Fruit fly (Drosophila melanogaster): ENCODE results near the gene CG13000.
A peak's percentile ranks its signal among the peaks of the same experiment; 100 is the strongest.

CG13000 gene

dm6 chrX:16909886-16910285 is 38.4 kb downstream of the CG13000 start:
- TF ChIP-seq Hr39 (GFP tag; optimal IDR thresholded peaks at IDR 0.05) (no peak), CG8319 (GFP tag; optimal IDR thresholded peaks at IDR 0.05) (no peak), Sox102F (GFP tag; optimal IDR thresholded peaks at IDR 0.05) (no peak), CG6276 (GFP tag; optimal IDR thresholded peaks at IDR 0.05) (no peak), OdsH (GFP tag; optimal IDR thresholded peaks at IDR 0.05) (no peak), dsx (GFP tag; optimal IDR thresholded peaks at IDR 0.05; ENCODE audit: poor library complexity, severe bottlenecking) (no peak), fkh (GFP tag; optimal IDR thresholded peaks at IDR 0.05) (no peak), Eip93F (GFP tag; optimal IDR thresholded peaks at IDR 0.05) (no peak), fd59A (GFP tag; optimal IDR thresholded peaks at IDR 0.05) (no peak), vri (GFP tag; optimal IDR thresholded peaks at IDR 0.05) (no peak), Hr38 (GFP tag; optimal IDR thresholded peaks at IDR 0.05) (no peak), CG6163 (GFP tag; IDR thresholded peaks at IDR 0.05) (no peak), cyc (GFP tag; optimal IDR thresholded peaks at IDR 0.05) (no peak), svp (GFP tag) (no peak)

- TF ChIP-seq Hr39 (GFP tag; optimal IDR thresholded peaks at IDR 0.05) (no peak), fkh (GFP tag; optimal IDR thresholded peaks at IDR 0.05) (peak; percentile 54), svp (GFP tag) (peak; percentile 41)
These were observed 39.0 kb downstream of the CG13000 start for dm6 chrX:16909297-16909696.

dm6 chrX:16907675-16908074 is 40.6 kb downstream of the CG13000 start:
- TF ChIP-seq fd85E (GFP tag; optimal IDR thresholded peaks at IDR 0.05) (no peak), esn (GFP tag; optimal IDR thresholded peaks at IDR 0.05) (no peak), Ets96B (tag; optimal IDR thresholded peaks at IDR 0.05) (no peak), CG34406 (GFP tag; optimal IDR thresholded peaks at IDR 0.05) (no peak), CG10669 (GFP tag; optimal IDR thresholded peaks at IDR 0.05) (no peak), CG15336 (GFP tag; IDR thresholded peaks at IDR 0.05) (no peak), CG11762 (GFP tag; optimal IDR thresholded peaks at IDR 0.05; ENCODE audit: insufficient read depth) (no peak), spab (GFP tag; optimal IDR thresholded peaks at IDR 0.05) (no peak), CG6854 (GFP tag; optimal IDR thresholded peaks at IDR 0.05) (no peak), CG31627 (GFP tag; optimal IDR thresholded peaks at IDR 0.05) (no peak), dsx (GFP tag; optimal IDR thresholded peaks at IDR 0.05; ENCODE audit: poor library complexity, severe bottlenecking) (no peak), Hr38 (GFP tag; optimal IDR thresholded peaks at IDR 0.05) (no peak)

- TF ChIP-seq Eip78C (GFP tag) (peak; percentile 55), fkh (GFP tag; optimal IDR thresholded peaks at IDR 0.05) (peak; percentile 9), OdsH (GFP tag; optimal IDR thresholded peaks at IDR 0.05) (no peak), Sox102F (GFP tag; optimal IDR thresholded peaks at IDR 0.05) (no peak)
These were observed 41.3 kb downstream of the CG13000 start for dm6 chrX:16907009-16907408.

- TF ChIP-seq Eip78C (GFP tag) (peak; percentile 57), fd59A (GFP tag; optimal IDR thresholded peaks at IDR 0.05) (no peak), Hr39 (GFP tag; optimal IDR thresholded peaks at IDR 0.05) (no peak), dsx (GFP tag; optimal IDR thresholded peaks at IDR 0.05; ENCODE audit: poor library complexity, severe bottlenecking) (peak; percentile 14), CG10669 (GFP tag; optimal IDR thresholded peaks at IDR 0.05) (peak; percentile 21), CG6163 (GFP tag; IDR thresholded peaks at IDR 0.05) (peak; percentile 61; the same call in 2 of the 3 replicates), salr (GFP tag; optimal IDR thresholded peaks at IDR 0.05) (no peak), eg (GFP tag; IDR thresholded peaks at IDR 0.05) (peak; percentile 46; the same call in 1 of the 3 replicates), ss (GFP tag; optimal IDR thresholded peaks at IDR 0.05) (peak; percentile 64 to 71), CG6276 (GFP tag; optimal IDR thresholded peaks at IDR 0.05) (peak; percentile 35), svp (GFP tag) (peak; percentile 85), acj6 (GFP tag; optimal IDR thresholded peaks at IDR 0.05) (no peak), spab (GFP tag; optimal IDR thresholded peaks at IDR 0.05) (peak; percentile 3), CG11902 (GFP tag; optimal IDR thresholded peaks at IDR 0.05) (no peak), CG6808 (GFP tag; optimal IDR thresholded peaks at IDR 0.05) (peak; percentile 51), CG15336 (GFP tag; IDR thresholded peaks at IDR 0.05) (peak; percentile 50; the same call in 1 of the 2 replicates), Ets96B (tag; optimal IDR thresholded peaks at IDR 0.05) (peak; percentile 17), CG8319 (GFP tag; optimal IDR thresholded peaks at IDR 0.05) (no peak), CG9139 (GFP tag; optimal IDR thresholded peaks at IDR 0.05) (peak; percentile 49), CG8119 (GFP tag; IDR thresholded peaks at IDR 0.05) (peak; percentile 48; the same call in 1 of the 3 replicates), Lpt (GFP tag; optimal IDR thresholded peaks at IDR 0.05) (peak; percentile 2)
These were observed 42.2 kb downstream of the CG13000 start for dm6 chrX:16906065-16906464.

All from whole organism, prepupa.